Worm (Caenorhabditis elegans): Measurements from ENCODE around the gene pudl-2.
"Not testable (repeated sequence)": the region's sequence is repeated elsewhere in the genome, so short reads cannot be mapped to it uniquely, and the experiment has no call there.

The pudl-2 gene

DNA sequence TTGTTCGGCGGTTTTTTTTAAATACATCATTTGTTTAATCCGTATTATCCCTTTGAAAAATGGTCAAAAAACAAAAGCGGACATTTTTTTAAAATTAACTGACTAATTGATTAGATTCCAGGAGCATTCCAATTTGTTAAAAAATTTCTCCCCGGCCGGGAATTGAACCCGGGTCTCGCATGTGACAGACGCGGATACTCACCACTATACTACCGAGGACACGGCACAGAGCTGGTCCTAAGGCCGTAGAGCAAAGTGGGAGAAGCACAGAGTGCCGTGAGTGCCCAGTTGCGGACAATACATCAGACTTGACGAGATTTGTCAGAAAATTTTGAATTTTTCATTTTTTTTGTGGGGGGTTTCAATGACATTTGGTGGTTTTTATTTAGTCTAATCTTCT is 33.6 kb upstream of the pudl-2 start (continued):
- no peak for TF ChIP-seq nhr-77 (tag; optimal IDR thresholded peaks at IDR 0.05)
- TF ChIP-seq saeg-2 (GFP tag; IDR thresholded peaks at IDR 0.05) = peak; percentile 61; the same call in 1 of the 2 replicates
- peak in 1 of 2 experiments; percentile 56 for TF ChIP-seq daf-16 (GFP tag; optimal IDR thresholded peaks at IDR 0.05)
- peak; percentile 17 for TF ChIP-seq daf-16 (tag; optimal IDR thresholded peaks at IDR 0.05)
- peak; percentile 85 for TF ChIP-seq vab-7 (GFP tag; IDR thresholded peaks at IDR 0.05)
- no peak for TF ChIP-seq zip-2 (tag; optimal IDR thresholded peaks at IDR 0.05)
- no peak for TF ChIP-seq zag-1 (tag; optimal IDR thresholded peaks at IDR 0.05)
- TF ChIP-seq nhr-102 (tag; optimal IDR thresholded peaks at IDR 0.05) = no peak
- TF ChIP-seq gei-8 (GFP tag; optimal IDR thresholded peaks at IDR 0.05) = peak; percentile 44
- TF ChIP-seq nhr-6 (tag; optimal IDR thresholded peaks at IDR 0.05) = no peak
- TF ChIP-seq mxl-3 (GFP tag; optimal IDR thresholded peaks at IDR 0.05) = peak; percentile 17
- TF ChIP-seq F44E2.7 (GFP tag; IDR thresholded peaks at IDR 0.05) = peak; percentile 68; the same call in 1 of the 2 replicates
- peak; percentile 66 for TF ChIP-seq dve-1 (tag; optimal IDR thresholded peaks at IDR 0.05; ENCODE audit: insufficient read depth)
- no peak; the same call in 1 of the 2 replicates for TF ChIP-seq madf-9 (GFP tag; conservative IDR thresholded peaks at IDR 0.05)
- no peak for TF ChIP-seq daf-12 (tag; optimal IDR thresholded peaks at IDR 0.05)
- TF ChIP-seq ces-1 (GFP tag; optimal IDR thresholded peaks at IDR 0.05) = no peak
- no peak for TF ChIP-seq D1046.2 (GFP tag; IDR thresholded peaks at IDR 0.05)
- no peak for TF ChIP-seq daf-19 (GFP tag; conservative IDR thresholded peaks at IDR 0.05)
- no peak for TF ChIP-seq pqm-1 (tag; optimal IDR thresholded peaks at IDR 0.05)
- no peak for TF ChIP-seq ceh-82 (tag; optimal IDR thresholded peaks at IDR 0.05)
- no peak for TF ChIP-seq ceh-32 (tag; optimal IDR thresholded peaks at IDR 0.05; ENCODE audit: poor library complexity)
- peak; percentile 35; the same call in 1 of the 2 replicates for TF ChIP-seq nhr-41 (GFP tag; IDR thresholded peaks at IDR 0.05)
- no peak for TF ChIP-seq ztf-11 (tag; optimal IDR thresholded peaks at IDR 0.05)
- TF ChIP-seq hlh-11 (tag; optimal IDR thresholded peaks at IDR 0.05) = peak; percentile 12
- no peak for TF ChIP-seq sdz-12 (GFP tag; optimal IDR thresholded peaks at IDR 0.05)
- peak; percentile 81 for TF ChIP-seq aha-1 (tag)
- peak; percentile 66; the same call in 1 of the 2 replicates for TF ChIP-seq ceh-44 (GFP tag; IDR thresholded peaks at IDR 0.05)
- TF ChIP-seq lin-29 (GFP tag; IDR thresholded peaks at IDR 0.05) = no peak
- TF ChIP-seq mxl-2 (GFP tag; conservative IDR thresholded peaks at IDR 0.05) = no peak
- no peak for TF ChIP-seq F10B5.3 (tag; optimal IDR thresholded peaks at IDR 0.05)
- TF ChIP-seq skn-1 (tag; optimal IDR thresholded peaks at IDR 0.05) = no peak
- TF ChIP-seq snpc-1.2 (GFP tag; IDR thresholded peaks at IDR 0.05) = peak; percentile 55
- TF ChIP-seq F26F4.8 (GFP tag; conservative IDR thresholded peaks at IDR 0.05) = peak; percentile 89
- TF ChIP-seq unc-62 (GFP tag; optimal IDR thresholded peaks at IDR 0.05 in 1 of 2) = no peak
- no peak for TF ChIP-seq unc-62 (tag; optimal IDR thresholded peaks at IDR 0.05)
- TF ChIP-seq R02D3.7 (tag; optimal IDR thresholded peaks at IDR 0.05) = no peak
- TF ChIP-seq daf-8 (GFP tag; IDR thresholded peaks at IDR 0.05) = no peak
- 0 out of 2 replicates have a peak, but pooled peaks have one; percentile 33 for TF ChIP-seq ctbp-1 (GFP tag; IDR thresholded peaks at IDR 0.05)
- peak; percentile 61 for TF ChIP-seq mes-2 (tag; optimal IDR thresholded peaks at IDR 0.05; ENCODE audit: poor library complexity, severe bottlenecking)

DNA sequence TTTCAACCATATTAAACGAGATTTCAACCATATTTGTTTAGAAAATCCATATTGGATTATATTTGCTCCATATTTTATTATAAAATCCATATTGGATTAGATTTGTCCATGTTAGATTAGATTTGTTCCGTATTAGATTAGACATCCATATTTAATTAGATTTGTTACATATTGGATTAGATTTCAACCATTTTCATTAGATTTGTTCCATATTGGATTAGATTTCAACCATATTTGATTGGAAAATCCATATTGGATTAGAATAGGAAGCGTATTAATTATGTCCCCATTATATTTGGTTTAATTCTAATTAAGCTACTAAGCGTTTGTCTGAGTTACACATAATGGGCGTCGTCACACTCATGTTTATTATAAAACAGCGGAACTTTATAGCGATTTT is 33.1 kb upstream of the pudl-2 start, which contains the start of gene Y54G2A.44:
Y54G2A.44 (plus strand) TSS at position 301 of the 400 bp plus-strand sequence.
- not testable (repeated sequence) for TF ChIP-seq skn-1 (tag; optimal IDR thresholded peaks at IDR 0.05); ceh-28 (tag; optimal IDR thresholded peaks at IDR 0.05); madf-5 (GFP tag; IDR thresholded peaks at IDR 0.05)

DNA sequence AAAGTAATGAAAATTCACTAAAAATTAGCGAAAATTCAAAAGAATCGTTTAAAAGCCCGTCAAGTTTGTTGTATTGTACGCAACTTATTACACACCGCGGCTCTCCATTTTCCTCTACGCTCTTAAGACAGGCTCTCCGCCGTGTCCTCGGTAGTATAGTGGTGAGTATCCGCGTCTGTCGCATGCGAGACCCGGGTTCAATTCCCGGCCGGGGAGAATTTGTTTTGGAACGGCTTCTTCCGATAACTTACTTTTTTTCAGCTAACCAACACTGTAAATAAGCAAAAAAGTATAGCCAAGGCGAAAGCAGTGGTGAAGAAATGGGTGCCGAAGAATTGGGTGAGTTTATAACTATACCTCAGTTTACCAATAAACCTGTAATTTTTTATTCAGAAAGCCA is 32.4 kb upstream of the pudl-2 start:
- no peak for TF ChIP-seq ceh-82 (tag; optimal IDR thresholded peaks at IDR 0.05)
- no peak for TF ChIP-seq ceh-32 (tag; optimal IDR thresholded peaks at IDR 0.05; ENCODE audit: poor library complexity)
- peak; percentile 65; the same call in 1 of the 2 replicates for TF ChIP-seq ceh-44 (GFP tag; IDR thresholded peaks at IDR 0.05)
- no peak for TF ChIP-seq ztf-7 (tag; optimal IDR thresholded peaks at IDR 0.05)
- TF ChIP-seq duxl-1 (tag; optimal IDR thresholded peaks at IDR 0.05; ENCODE audit: poor library complexity) = no peak
- peak; percentile 12 for TF ChIP-seq aly-2 (tag; optimal IDR thresholded peaks at IDR 0.05)
- TF ChIP-seq T20F7.1 (GFP tag; optimal IDR thresholded peaks at IDR 0.05) = no peak
- no peak for TF ChIP-seq unc-62 (GFP tag; optimal IDR thresholded peaks at IDR 0.05 in 1 of 2)
- TF ChIP-seq unc-62 (tag; optimal IDR thresholded peaks at IDR 0.05) = no peak
- no peak for TF ChIP-seq nhr-77 (tag; optimal IDR thresholded peaks at IDR 0.05)
- no peak for TF ChIP-seq ceh-62 (tag; optimal IDR thresholded peaks at IDR 0.05)
- TF ChIP-seq nhr-11 (tag; optimal IDR thresholded peaks at IDR 0.05) = no peak
- TF ChIP-seq nhr-41 (GFP tag; IDR thresholded peaks at IDR 0.05) = no peak
- peak in 1 of 2 experiments; percentile 69 for TF ChIP-seq daf-16 (GFP tag; optimal IDR thresholded peaks at IDR 0.05)
- TF ChIP-seq daf-16 (tag; optimal IDR thresholded peaks at IDR 0.05) = peak; percentile 27
- TF ChIP-seq ama-1 (optimal IDR thresholded peaks at IDR 0.05) = no peak
- no peak for TF ChIP-seq nhr-102 (tag; optimal IDR thresholded peaks at IDR 0.05)
- 0 out of 2 replicates have a peak, but pooled peaks have one; percentile 7 for TF ChIP-seq php-3 (GFP tag; IDR thresholded peaks at IDR 0.05)
- TF ChIP-seq rbr-2 (tag; optimal IDR thresholded peaks at IDR 0.05) = no peak

Data from whole organism, L4 larva.